Worm (Caenorhabditis elegans) whole organism, early embryonic: ENCODE measurements around the gene srz-12.

Experiments used
- B0310.2 ChIP-seq: sonication (generic microtip); optimal IDR thresholded peaks from 2 replicates; lab custom pipeline; 2016; ENCODE audit warnings: mild to moderate bottlenecking, missing genetic modification characterization, missing compliant biosample characterization
- aly-1 ChIP-seq: sonication (generic microtip); optimal IDR thresholded peaks from 2 replicates; lab custom pipeline; 2016; ENCODE audit warnings: missing genetic modification characterization, missing compliant biosample characterization
- ama-1 ChIP-seq: fragments of 150-350 bp; optimal IDR thresholded peaks from 2 replicates; lab custom pipeline; 2014
- ceh-36 ChIP-seq: sonication (generic microtip); optimal IDR thresholded peaks from 2 replicates; lab custom pipeline; 2016; ENCODE audit warnings: missing genetic modification characterization, inconsistent platforms, missing compliant biosample characterization
- flt-1 ChIP-seq: fragments of 200-800 bp; sonication (Bioruptor generic); IDR thresholded peaks from 2 replicates; pipeline ENCODE4 v1.3.6; 2022; ENCODE audit warnings: missing genetic modification characterization, missing compliant biosample characterization
- hmbx-1 ChIP-seq: sonication (generic microtip); optimal IDR thresholded peaks from 2 replicates; lab custom pipeline; 2016; ENCODE audit warnings: mild to moderate bottlenecking, missing genetic modification characterization, missing compliant biosample characterization
- hmg-4 ChIP-seq: fragments of 200-800 bp; sonication (Bioruptor generic); optimal IDR thresholded peaks from 2 replicates; lab custom pipeline; 2018; ENCODE audit warnings: mild to moderate bottlenecking, missing genetic modification characterization, missing compliant biosample characterization
- hnd-1 ChIP-seq: sonication (generic microtip); optimal IDR thresholded peaks from 2 replicates; lab custom pipeline; 2016; ENCODE audit warnings: missing genetic modification characterization, missing compliant biosample characterization
- pes-1 ChIP-seq: fragments of 200-800 bp; sonication (Bioruptor generic); IDR thresholded peaks from 2 replicates; pipeline ENCODE4 v1.3.6; 2022; ENCODE audit warnings: missing genetic modification reagents, missing genetic modification characterization, missing compliant biosample characterization
- scrt-1 ChIP-seq: fragments of 200-800 bp; sonication (Bioruptor generic); IDR thresholded peaks from 2 replicates; pipeline ENCODE4 v1.3.6; 2022; ENCODE audit warnings: missing genetic modification characterization, missing compliant biosample characterization
- sea-1 ChIP-seq: fragments of 200-800 bp; sonication (Bioruptor generic); conservative IDR thresholded peaks from 2 replicates; pipeline ENCODE4 v1.3.6; 2022; ENCODE audit warnings: missing genetic modification characterization, missing compliant biosample characterization
- tbx-11 ChIP-seq: fragments of 200-800 bp; sonication (Bioruptor generic); IDR thresholded peaks from 2 replicates; pipeline ENCODE4 v1.3.6; 2022; ENCODE audit warnings: missing genetic modification characterization, missing compliant biosample characterization
- tbx-37 ChIP-seq: fragments of 200-800 bp; sonication (Bioruptor generic); conservative IDR thresholded peaks from 2 replicates; pipeline ENCODE4 v1.3.6; 2022; ENCODE audit warnings: missing genetic modification reagents, missing genetic modification characterization, missing compliant biosample characterization

DNA sequence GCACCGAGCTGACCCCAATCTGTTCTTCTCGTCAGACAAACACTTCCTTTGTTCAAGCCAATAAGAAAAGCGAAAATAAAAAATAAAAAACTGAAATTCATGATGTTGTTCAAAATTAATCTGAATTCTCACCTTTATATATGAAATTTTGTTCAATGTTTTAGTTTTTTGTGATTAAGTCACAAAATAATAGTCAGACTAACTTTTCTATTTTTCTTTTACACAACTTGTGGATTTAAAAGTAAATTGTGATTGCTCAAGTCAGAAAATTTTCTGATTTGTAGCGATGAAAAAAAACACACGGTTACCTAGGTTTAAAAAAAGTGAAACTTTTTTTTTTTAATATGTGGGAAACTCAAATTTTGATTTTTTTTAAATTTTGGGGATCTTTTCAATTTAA lies 44.8 kb downstream of the srz-12 start, which contains the start of gene abf-3:
- TF ChIP-seq hmbx-1 (tag; lab: Kevin White, UChicago): no peak
- TF ChIP-seq ama-1 (lab: Kevin White, UChicago): no peak
- no peak for TF ChIP-seq scrt-1 (GFP tag; lab: Robert Waterston, UW)
- no peak for TF ChIP-seq flt-1 (GFP tag; lab: Robert Waterston, UW)
- TF ChIP-seq tbx-37 (GFP tag; lab: Robert Waterston, UW): no peak
- TF ChIP-seq pes-1: no peak
- no peak for TF ChIP-seq hmg-4
- no peak for TF ChIP-seq aly-1
- TF ChIP-seq B0310.2: no peak
- no peak for TF ChIP-seq ceh-36 (tag; lab: Kevin White, UChicago)
- no peak for TF ChIP-seq tbx-11 (GFP tag; lab: Robert Waterston, UW)
- no peak for TF ChIP-seq hnd-1 (tag; lab: Kevin White, UChicago)
- no peak for TF ChIP-seq sea-1 (GFP tag; lab: Robert Waterston, UW)
